Worm (Caenorhabditis elegans) whole organism, L1 larva: ENCODE results near the gene Y75B12B.13.

Source experiments
- ceh-82 ChIP-seq, 3 experiments: fragments of 150-350 bp in 1 of 3; sonication (generic microtip) in 2 of 3; optimal IDR thresholded peaks; 2 replicates each; lab custom pipeline; 2014 to 2017; ENCODE audit warnings: missing biosample characterization in 3 of 3, missing genetic modification characterization in 3 of 3
- dpl-1 ChIP-seq, 3 experiments: fragments of 150-350 bp in 2 of 3; sonication (generic microtip) in 1 of 3; optimal IDR thresholded peaks; 2 replicates each; lab custom pipeline; 2014 to 2017; ENCODE audit warnings: missing biosample characterization in 3 of 3, missing genetic modification characterization in 3 of 3, missing genetic modification reagents in 3 of 3
- fkh-10 ChIP-seq: sonication (generic microtip); optimal IDR thresholded peaks from 2 replicates; lab custom pipeline; 2017; ENCODE audit warnings: missing biosample characterization, missing genetic modification reagents, missing genetic modification characterization
- fos-1 ChIP-seq: fragments of 150-350 bp; optimal IDR thresholded peaks from 2 replicates; lab custom pipeline; 2014; ENCODE audit warnings: missing biosample characterization, missing genetic modification characterization
- mef-2 ChIP-seq: fragments of 150-350 bp; optimal IDR thresholded peaks from 2 replicates; lab custom pipeline; 2014; ENCODE audit warnings: missing biosample characterization, missing genetic modification characterization
- nhr-12 ChIP-seq: sonication (generic microtip); optimal IDR thresholded peaks from 2 replicates; lab custom pipeline; 2017; ENCODE audit warnings: missing biosample characterization, missing genetic modification characterization
- nhr-237 ChIP-seq: fragments of 150-350 bp; optimal IDR thresholded peaks from 2 replicates; lab custom pipeline; 2014; ENCODE audit warnings: missing biosample characterization, missing genetic modification characterization
- nhr-47 ChIP-seq: sonication (generic microtip); optimal IDR thresholded peaks from 2 replicates; lab custom pipeline; 2016; ENCODE audit warnings: mild to moderate bottlenecking, missing genetic modification characterization, moderate library complexity, missing compliant biosample characterization
- unc-62 ChIP-seq: fragments of 150-350 bp; optimal IDR thresholded peaks from 2 replicates; lab custom pipeline; 2014; ENCODE audit warnings: missing biosample characterization, missing genetic modification reagents, missing genetic modification characterization

DNA sequence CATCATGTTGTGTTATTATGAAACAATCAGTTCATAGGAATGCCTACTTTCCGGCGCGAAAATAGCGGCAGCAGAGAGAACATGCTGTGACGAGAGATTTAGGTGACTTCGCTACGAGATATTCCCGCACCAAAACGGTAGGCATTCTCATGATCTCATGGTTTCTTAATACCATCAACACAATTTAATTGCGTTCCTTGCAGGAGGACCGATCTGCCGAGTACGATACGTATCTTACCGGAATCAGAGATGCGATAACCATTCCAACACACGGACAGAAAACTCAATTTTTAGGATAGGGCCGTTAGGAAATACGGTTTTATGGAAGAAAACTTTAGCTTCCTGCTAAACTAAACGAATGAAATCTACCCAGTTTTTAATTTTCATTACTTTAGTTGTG, 45.0 kb downstream of the Y75B12B.13 start, which contains the start of gene T09F5.1:
- TF ChIP-seq mef-2 (tag; lab: Kevin White, UChicago) (no peak), dpl-1 (GFP tag; optimal IDR thresholded peaks at IDR 0.05; lab: Kevin White, UChicago) (no peak), ceh-82 (tag; optimal IDR thresholded peaks at IDR 0.05; lab: Kevin White, UChicago) (no peak), nhr-47 (tag; lab: Kevin White, UChicago) (no peak), unc-62 (no peak), nhr-237 (tag; lab: Kevin White, UChicago) (no peak), nhr-12 (tag; lab: Kevin White, UChicago) (no peak), fkh-10 (GFP tag; lab: Kevin White, UChicago) (no peak), fos-1 (tag; lab: Kevin White, UChicago) (no peak)
